Worm (Caenorhabditis elegans) whole organism, midembryonic: Measurements from ENCODE around the gene ent-2.
A peak's percentile ranks its signal among the peaks of the same experiment; 100 is the strongest.

Source experiments
- T22C8.4 ChIP-seq: fragments of 200-800 bp; sonication (Bioruptor generic); IDR thresholded peaks from 2 replicates; pipeline ENCODE4 v1.3.6; 2022; ENCODE audit warnings: missing genetic modification characterization, missing compliant biosample characterization
- cog-1 ChIP-seq: sonication (generic microtip); optimal IDR thresholded peaks from 2 replicates; lab custom pipeline; 2016; ENCODE audit warnings: missing genetic modification characterization, missing compliant biosample characterization
- flt-1 ChIP-seq: fragments of 200-800 bp; sonication (Bioruptor generic); IDR thresholded peaks from 2 replicates; pipeline ENCODE4 v1.3.6; 2022; ENCODE audit warnings: missing genetic modification characterization, missing compliant biosample characterization
- klf-2 ChIP-seq: fragments of 200-800 bp; sonication (Bioruptor generic); conservative IDR thresholded peaks from 2 replicates; pipeline ENCODE4 v1.3.6; 2022; ENCODE audit warnings: missing genetic modification reagents, missing genetic modification characterization, missing compliant biosample characterization
- med-1 ChIP-seq: sonication (generic microtip); optimal IDR thresholded peaks from 2 replicates; lab custom pipeline; 2017; ENCODE audit warnings: missing genetic modification characterization, mild to moderate bottlenecking, missing compliant biosample characterization, antibody characterized with exemption, missing genetic modification reagents; ENCODE audit not compliant: insufficient read depth
- ref-1 ChIP-seq: fragments of 200-800 bp; sonication (Bioruptor generic); conservative IDR thresholded peaks from 2 replicates; pipeline ENCODE4 v1.3.6; 2022; ENCODE audit warnings: missing genetic modification reagents, missing genetic modification characterization, missing compliant biosample characterization
- tab-1 ChIP-seq: fragments of 200-800 bp; sonication (Bioruptor generic); IDR thresholded peaks from 2 replicates; pipeline ENCODE4 v1.3.6; 2022; ENCODE audit warnings: missing genetic modification characterization, missing compliant biosample characterization
- ztf-23 ChIP-seq: fragments of 200-800 bp; sonication (Bioruptor generic); IDR thresholded peaks from 2 replicates; pipeline ENCODE4 v1.3.6; 2022; ENCODE audit warnings: missing genetic modification reagents, missing genetic modification characterization, missing compliant biosample characterization
- ztf-29 ChIP-seq: fragments of 200-800 bp; sonication (Bioruptor generic); IDR thresholded peaks from 2 replicates; pipeline ENCODE4 v1.3.6; 2022; ENCODE audit warnings: missing genetic modification reagents, missing genetic modification characterization, missing compliant biosample characterization

Gene ent-2

ce11 chrX:15600512-15601117 lies at the start of gene ent-2:
TSS of gene ent-2 (plus strand) at chrX:15601067.
- peak; percentile 99 for TF ChIP-seq ztf-23 (GFP tag; lab: Robert Waterston, UW)
- TF ChIP-seq flt-1 (GFP tag; lab: Robert Waterston, UW) = no peak
- no peak for TF ChIP-seq T22C8.4 (GFP tag; lab: Robert Waterston, UW)
- TF ChIP-seq ztf-29 (GFP tag; lab: Robert Waterston, UW) = no peak
- no peak for TF ChIP-seq cog-1

- TF ChIP-seq flt-1 (GFP tag; lab: Robert Waterston, UW) (no peak), med-1 (GFP tag; lab: Kevin White, UChicago) (no peak), cog-1 (no peak), klf-2 (GFP tag; lab: Robert Waterston, UW) (no peak), ref-1 (GFP tag; lab: Robert Waterston, UW) (no peak), ztf-29 (GFP tag; lab: Robert Waterston, UW) (no peak), tab-1 (GFP tag; lab: Robert Waterston, UW) (no peak), T22C8.4 (GFP tag; lab: Robert Waterston, UW) (no peak), ztf-23 (GFP tag; lab: Robert Waterston, UW) (no peak)
Observed at ce11 chrX:15552024-15552769, 48.7 kb upstream of the ent-2 start.

DNA sequence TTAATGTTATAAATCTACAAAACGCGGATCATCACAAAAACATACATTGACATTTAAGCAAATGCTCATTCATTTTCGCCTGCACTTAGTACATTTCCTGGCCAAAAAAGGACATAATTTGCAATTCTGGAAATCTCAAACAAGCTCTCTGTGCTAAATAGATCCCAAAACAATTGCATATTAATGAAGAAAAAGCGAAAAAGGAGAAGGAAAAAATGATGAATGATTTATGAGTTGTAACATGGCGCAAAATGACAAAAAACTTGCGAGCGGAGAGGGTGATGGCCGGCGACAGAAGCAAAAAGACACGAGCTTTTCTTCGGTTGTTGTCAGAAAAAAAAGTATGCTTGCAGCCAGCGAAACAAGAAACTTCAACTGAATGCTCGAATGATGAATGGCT lies 46.0 kb upstream of the ent-2 start:
- TF ChIP-seq klf-2 (GFP tag; lab: Robert Waterston, UW) = no peak
- no peak for TF ChIP-seq ref-1 (GFP tag; lab: Robert Waterston, UW)
- TF ChIP-seq med-1 (GFP tag; lab: Kevin White, UChicago) = no peak

- TF ChIP-seq cog-1 (no peak), tab-1 (GFP tag; lab: Robert Waterston, UW) (no peak), flt-1 (GFP tag; lab: Robert Waterston, UW) (no peak), med-1 (GFP tag; lab: Kevin White, UChicago) (no peak), ztf-23 (GFP tag; lab: Robert Waterston, UW) (no peak), T22C8.4 (GFP tag; lab: Robert Waterston, UW) (no peak), ref-1 (GFP tag; lab: Robert Waterston, UW) (no peak), ztf-29 (GFP tag; lab: Robert Waterston, UW) (no peak), klf-2 (GFP tag; lab: Robert Waterston, UW) (no peak)
Observed at ce11 chrX:15555529-15555928, 45.3 kb upstream of the ent-2 start.

DNA sequence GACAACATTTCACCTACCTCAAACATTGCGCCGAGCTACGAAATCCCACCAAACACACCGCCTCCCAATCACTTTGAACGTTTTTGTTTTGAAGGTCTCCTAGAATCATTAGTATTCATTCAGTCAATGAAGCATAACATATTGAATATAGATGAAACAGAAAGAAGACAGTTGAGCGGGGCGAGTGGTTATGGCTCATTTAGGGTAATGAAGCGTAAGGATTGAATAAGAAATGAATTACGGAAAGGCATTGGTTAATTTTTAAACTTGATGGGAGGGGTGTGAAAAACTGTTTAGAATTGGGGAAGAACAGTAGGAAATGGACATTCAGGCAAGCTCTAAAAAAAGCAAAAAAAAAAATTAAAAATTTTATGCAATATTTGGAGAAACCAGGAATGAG lies 43.0 kb upstream of the ent-2 start, which contains the start of gene lron-3:
TSS of gene lron-3 (minus strand) at position 101 of the 400 bp plus-strand sequence.
- no peak for TF ChIP-seq klf-2 (GFP tag; lab: Robert Waterston, UW)
- TF ChIP-seq med-1 (GFP tag; lab: Kevin White, UChicago) = no peak
- no peak for TF ChIP-seq ztf-23 (GFP tag; lab: Robert Waterston, UW)
- no peak for TF ChIP-seq ref-1 (GFP tag; lab: Robert Waterston, UW)
- no peak for TF ChIP-seq cog-1
- TF ChIP-seq flt-1 (GFP tag; lab: Robert Waterston, UW) = no peak
- no peak for TF ChIP-seq T22C8.4 (GFP tag; lab: Robert Waterston, UW)
- no peak for TF ChIP-seq tab-1 (GFP tag; lab: Robert Waterston, UW)
- no peak for TF ChIP-seq ztf-29 (GFP tag; lab: Robert Waterston, UW)

- no peak for TF ChIP-seq ztf-23 (GFP tag; lab: Robert Waterston, UW)
- no peak for TF ChIP-seq klf-2 (GFP tag; lab: Robert Waterston, UW)
- TF ChIP-seq flt-1 (GFP tag; lab: Robert Waterston, UW) = no peak
- no peak for TF ChIP-seq cog-1
- no peak for TF ChIP-seq ztf-29 (GFP tag; lab: Robert Waterston, UW)
- no peak for TF ChIP-seq ref-1 (GFP tag; lab: Robert Waterston, UW)
- TF ChIP-seq tab-1 (GFP tag; lab: Robert Waterston, UW) = no peak
- TF ChIP-seq med-1 (GFP tag; lab: Kevin White, UChicago) = no peak
- TF ChIP-seq T22C8.4 (GFP tag; lab: Robert Waterston, UW) = no peak
Observed at ce11 chrX:15559473-15559872, 41.4 kb upstream of the ent-2 start.

DNA sequence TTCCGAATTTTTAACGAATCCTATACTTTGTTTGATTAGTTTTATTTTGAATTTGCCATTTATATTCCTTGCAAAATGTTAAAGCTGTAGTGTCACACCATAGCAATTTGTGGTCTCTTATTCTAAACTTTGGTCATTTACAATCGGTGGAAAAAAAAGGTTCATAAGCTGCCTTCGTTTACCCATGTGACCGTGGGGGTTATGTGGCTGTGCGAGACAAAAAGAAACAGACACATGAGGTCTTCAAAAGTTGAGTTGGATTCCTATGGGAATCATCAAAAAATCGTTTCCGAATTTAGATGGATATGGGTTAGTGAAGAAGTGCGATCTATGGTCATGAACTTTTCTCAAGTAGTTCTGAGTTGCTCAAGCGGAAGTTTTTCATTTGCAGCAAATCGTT lies 36.5 kb upstream of the ent-2 start:
- TF ChIP-seq T22C8.4 (GFP tag; lab: Robert Waterston, UW) (no peak), ztf-29 (GFP tag; lab: Robert Waterston, UW) (no peak), ref-1 (GFP tag; lab: Robert Waterston, UW) (no peak), med-1 (GFP tag; lab: Kevin White, UChicago) (no peak), klf-2 (GFP tag; lab: Robert Waterston, UW) (no peak), cog-1 (no peak)

- TF ChIP-seq T22C8.4 (GFP tag; lab: Robert Waterston, UW) = no peak
- no peak for TF ChIP-seq klf-2 (GFP tag; lab: Robert Waterston, UW)
- no peak for TF ChIP-seq cog-1
- no peak for TF ChIP-seq ztf-29 (GFP tag; lab: Robert Waterston, UW)
- TF ChIP-seq ref-1 (GFP tag; lab: Robert Waterston, UW) = no peak
- TF ChIP-seq tab-1 (GFP tag; lab: Robert Waterston, UW) = no peak
- TF ChIP-seq flt-1 (GFP tag; lab: Robert Waterston, UW) = 0 out of 2 replicates have a peak, but pooled peaks have one; percentile 42
- no peak for TF ChIP-seq med-1 (GFP tag; lab: Kevin White, UChicago)
- 0 out of 2 replicates have a peak, but pooled peaks have one; percentile 29 for TF ChIP-seq ztf-23 (GFP tag; lab: Robert Waterston, UW)
Observed at ce11 chrX:15566640-15567039, 34.2 kb upstream of the ent-2 start.
